Fruit fly (Drosophila melanogaster) whole organism, embryonic: ENCODE data around the gene PPP4R2r.

ENCODE experiments used
- CG11560 ChIP-seq: fragments of 200-800 bp; sonication (Bioruptor generic); IDR thresholded peaks from 3 replicates; pipeline ENCODE4 v1.3.6; 2022; ENCODE audit warnings: missing biosample characterization, missing genetic modification characterization
- CG12659 ChIP-seq: fragments of 200-800 bp; sonication (Bioruptor generic); optimal IDR thresholded peaks from 3 replicates; lab custom pipeline; 2017; ENCODE audit warnings: mild to moderate bottlenecking, missing biosample characterization, missing genetic modification reagents, missing genetic modification characterization
- CG13624 ChIP-seq: fragments of 200-800 bp; sonication (Bioruptor generic); optimal IDR thresholded peaks from 2 replicates; lab custom pipeline; 2016; ENCODE audit warnings: missing biosample characterization, missing genetic modification characterization
- CG1603 ChIP-seq: fragments of 200-800 bp; sonication (Bioruptor generic); optimal IDR thresholded peaks from 2 replicates; lab custom pipeline; 2019; ENCODE audit warnings: missing biosample characterization, mild to moderate bottlenecking, missing genetic modification characterization, moderate library complexity
- CG16813 ChIP-seq: fragments of 200-800 bp; sonication (Bioruptor generic); IDR thresholded peaks from 3 replicates; pipeline ENCODE4 v1.3.6; 2022; ENCODE audit warnings: missing biosample characterization, missing genetic modification characterization; ENCODE audit not compliant: partially characterized antibody
- CG17912 ChIP-seq: fragments of 200-800 bp; sonication (Bioruptor generic); optimal IDR thresholded peaks from 2 replicates; lab custom pipeline; 2018; ENCODE audit warnings: missing biosample characterization, mild to moderate bottlenecking, missing genetic modification characterization
- CG2116 ChIP-seq: fragments of 200-800 bp; sonication (Bioruptor generic); optimal IDR thresholded peaks from 3 replicates; lab custom pipeline; 2018; ENCODE audit warnings: missing biosample characterization, mild to moderate bottlenecking, missing genetic modification characterization
- CG2120 ChIP-seq: fragments of 200-800 bp; sonication (Bioruptor generic); optimal IDR thresholded peaks from 3 replicates; lab custom pipeline; 2016; ENCODE audit warnings: missing biosample characterization, missing genetic modification characterization
- CG2678 ChIP-seq: fragments of 200-800 bp; sonication (Bioruptor generic); optimal IDR thresholded peaks from 3 replicates; lab custom pipeline; 2019; ENCODE audit warnings: missing biosample characterization, mild to moderate bottlenecking, missing genetic modification characterization, moderate library complexity
- CG2712 ChIP-seq: fragments of 200-800 bp; optimal IDR thresholded peaks from 3 replicates; lab custom pipeline; 2019; ENCODE audit warnings: missing biosample characterization, mild to moderate bottlenecking, missing genetic modification characterization, moderate library complexity
- CG32772 ChIP-seq: fragments of 200-800 bp; sonication (Bioruptor generic); IDR thresholded peaks from 2 replicates; pipeline ENCODE4 v1.3.6; 2022; ENCODE audit warnings: missing biosample characterization, missing genetic modification characterization
- CG34422 ChIP-seq: fragments of 200-800 bp; sonication (Bioruptor generic); IDR thresholded peaks from 3 replicates; pipeline ENCODE4 v1.3.6; 2022; ENCODE audit warnings: missing biosample characterization, missing genetic modification characterization
- CG6654 ChIP-seq: fragments of 200-800 bp; sonication (Bioruptor generic); optimal IDR thresholded peaks from 2 replicates; lab custom pipeline; 2017; ENCODE audit warnings: missing biosample characterization, mild to moderate bottlenecking, missing genetic modification characterization
- CG6791 ChIP-seq: fragments of 200-800 bp; sonication (Bioruptor generic); IDR thresholded peaks from 3 replicates; pipeline ENCODE4 v1.3.6; 2022; ENCODE audit warnings: missing biosample characterization, missing genetic modification characterization; ENCODE audit not compliant: partially characterized antibody
- CG8290 ChIP-seq, 3 experiments: fragments of 200-800 bp; sonication (Bioruptor generic); optimal IDR thresholded peaks; 2 replicates each; lab custom pipeline; 2016 to 2019; ENCODE audit warnings: missing biosample characterization in 3 of 3, missing genetic modification characterization in 3 of 3, mild to moderate bottlenecking in 2 of 3, moderate library complexity in 1 of 3
- CG9932 ChIP-seq: fragments of 200-800 bp; sonication (Bioruptor generic); IDR thresholded peaks from 2 replicates; pipeline ENCODE4 v1.3.6; 2022; ENCODE audit warnings: missing biosample characterization, missing genetic modification characterization
- Doc3 ChIP-seq: fragments of 200-800 bp; sonication (Bioruptor generic); IDR thresholded peaks from 3 replicates; pipeline ENCODE4 v1.3.6; 2022; ENCODE audit warnings: missing biosample characterization, missing genetic modification characterization; ENCODE audit not compliant: partially characterized antibody
- Dp ChIP-seq: fragments of 200-800 bp; sonication (Bioruptor generic); optimal IDR thresholded peaks from 2 replicates; lab custom pipeline; 2018; ENCODE audit warnings: missing biosample characterization, mild to moderate bottlenecking, missing genetic modification characterization, moderate library complexity
- Dref ChIP-seq: fragments of 200-800 bp; sonication (Bioruptor generic); IDR thresholded peaks from 2 replicates; pipeline ENCODE4 v1.3.6; 2022; ENCODE audit warnings: missing biosample characterization, missing genetic modification characterization
- Ets65A ChIP-seq: fragments of 200-800 bp; sonication (Bioruptor generic); peaks from one replicate; lab custom pipeline; 2016; ENCODE audit warnings: missing biosample characterization, missing genetic modification characterization
- HLH3B ChIP-seq: fragments of 200-800 bp; sonication (Bioruptor generic); IDR thresholded peaks from 2 replicates; pipeline ENCODE4 v1.3.6; 2022; ENCODE audit warnings: missing biosample characterization, missing genetic modification characterization
- MBD-R2 ChIP-seq: fragments of 200-800 bp; sonication (Bioruptor generic); IDR thresholded peaks from 2 replicates; pipeline ENCODE4 v1.3.6; 2022; ENCODE audit warnings: missing biosample characterization, missing genetic modification characterization
- NC2β ChIP-seq: fragments of 200-800 bp; sonication (Bioruptor generic); optimal IDR thresholded peaks from 2 replicates; lab custom pipeline; 2016; ENCODE audit warnings: missing biosample characterization, missing genetic modification characterization
- Nf-YC ChIP-seq: fragments of 200-800 bp; optimal IDR thresholded peaks from 3 replicates; lab custom pipeline; 2019; ENCODE audit warnings: missing biosample characterization, mild to moderate bottlenecking, missing genetic modification characterization, moderate library complexity
- Pdp1 ChIP-seq, 2 experiments: fragments of 200-800 bp; sonication (Bioruptor generic); optimal IDR thresholded peaks; 3 replicates each; lab custom pipeline; 2016; ENCODE audit warnings: missing biosample characterization in 2 of 2, missing genetic modification characterization in 2 of 2, mild to moderate bottlenecking in 1 of 2, moderate library complexity in 1 of 2
- Scr ChIP-seq: fragments of 200-800 bp; sonication (Bioruptor generic); IDR thresholded peaks from 2 replicates; pipeline ENCODE4 v1.3.6; 2022; ENCODE audit warnings: missing biosample characterization, missing genetic modification characterization; ENCODE audit not compliant: partially characterized antibody
- Sin3A ChIP-seq: fragments of >200 bp; optimal IDR thresholded peaks from 2 replicates; lab custom pipeline; 2018
- Sry-δ ChIP-seq: fragments of 200-800 bp; sonication (Bioruptor generic); optimal IDR thresholded peaks from 2 replicates; lab custom pipeline; 2016; ENCODE audit warnings: missing biosample characterization, missing genetic modification characterization
- Trl ChIP-seq, 3 experiments: fragments of >200 bp in 2 of 3; fragments of 200-800 bp in 1 of 3; sonication (Bioruptor generic) in 1 of 3; optimal IDR thresholded peaks; 2 replicates in 1 of 3; 3 replicates in 2 of 3; lab custom pipeline; 2016 to 2017; ENCODE audit warnings: missing biosample characterization in 1 of 3, missing genetic modification characterization in 1 of 3
- bbx ChIP-seq: fragments of 200-800 bp; sonication (Bioruptor generic); IDR thresholded peaks from 2 replicates; pipeline ENCODE4 v1.3.6; 2022; ENCODE audit warnings: missing biosample characterization, missing genetic modification characterization; ENCODE audit not compliant: partially characterized antibody
- br ChIP-seq: fragments of >200 bp; optimal IDR thresholded peaks from 2 replicates; lab custom pipeline; 2017
- ci ChIP-seq: fragments of 200-800 bp; sonication (Bioruptor generic); IDR thresholded peaks from 3 replicates; pipeline ENCODE4 v1.3.6; 2022; ENCODE audit warnings: missing biosample characterization, missing genetic modification characterization
- danr ChIP-seq: fragments of 200-800 bp; sonication (Bioruptor generic); IDR thresholded peaks from 2 replicates; pipeline ENCODE4 v1.3.6; 2022; ENCODE audit warnings: missing biosample characterization, missing genetic modification characterization
- disco-r ChIP-seq: fragments of 200-800 bp; sonication (Bioruptor generic); optimal IDR thresholded peaks from 2 replicates; lab custom pipeline; 2016; ENCODE audit warnings: missing biosample characterization, missing genetic modification characterization
- dysf ChIP-seq: fragments of 200-800 bp; sonication (Bioruptor generic); IDR thresholded peaks from 3 replicates; pipeline ENCODE4 v1.3.6; 2022; ENCODE audit warnings: missing biosample characterization, missing genetic modification characterization
- insv ChIP-seq, 2 experiments: fragments of 200-800 bp; sonication (Bioruptor generic); optimal IDR thresholded peaks; 3 replicates each; lab custom pipeline; 2016 to 2018; ENCODE audit warnings: missing biosample characterization in 2 of 2, missing genetic modification characterization in 2 of 2
- kay ChIP-seq: fragments of 200-800 bp; sonication (Bioruptor generic); optimal IDR thresholded peaks from 2 replicates; lab custom pipeline; 2016; ENCODE audit warnings: missing biosample characterization, missing genetic modification characterization
- lilli ChIP-seq: fragments of 200-800 bp; sonication (Bioruptor generic); optimal IDR thresholded peaks from 3 replicates; lab custom pipeline; 2016; ENCODE audit warnings: missing biosample characterization, missing genetic modification characterization
- mirr ChIP-seq: fragments of 200-800 bp; sonication (Bioruptor generic); optimal IDR thresholded peaks from 3 replicates; lab custom pipeline; 2018; ENCODE audit warnings: missing biosample characterization, mild to moderate bottlenecking, missing genetic modification characterization
- nmo ChIP-seq: fragments of 200-800 bp; sonication (Bioruptor generic); optimal IDR thresholded peaks from 2 replicates; lab custom pipeline; 2018; ENCODE audit warnings: missing biosample characterization, mild to moderate bottlenecking, missing genetic modification characterization, moderate library complexity
- nom ChIP-seq: fragments of 200-800 bp; sonication (Bioruptor generic); optimal IDR thresholded peaks from 2 replicates; lab custom pipeline; 2017; ENCODE audit warnings: missing biosample characterization, missing genetic modification characterization, mild to moderate bottlenecking, moderate library complexity, missing genetic modification reagents
- onecut ChIP-seq: fragments of 200-800 bp; sonication (Bioruptor generic); IDR thresholded peaks from 2 replicates; pipeline ENCODE4 v1.3.6; 2022; ENCODE audit warnings: missing biosample characterization, missing genetic modification characterization
- pho ChIP-seq: fragments of 200-800 bp; sonication (Bioruptor generic); optimal IDR thresholded peaks from 2 replicates; lab custom pipeline; 2016; ENCODE audit warnings: missing biosample characterization, missing genetic modification characterization
- phol ChIP-seq: fragments of 200-800 bp; sonication (Bioruptor generic); optimal IDR thresholded peaks from 3 replicates; lab custom pipeline; 2018; ENCODE audit warnings: missing biosample characterization, mild to moderate bottlenecking, missing genetic modification characterization, moderate library complexity
- sens ChIP-seq: fragments of 200-800 bp; sonication (Bioruptor generic); peaks from one replicate; lab custom pipeline; 2016; ENCODE audit warnings: missing biosample characterization, missing genetic modification characterization
- slp2 ChIP-seq: fragments of 200-800 bp; sonication (Bioruptor generic); optimal IDR thresholded peaks from 2 replicates; lab custom pipeline; 2016; ENCODE audit warnings: missing biosample characterization, missing genetic modification characterization
- tin ChIP-seq: fragments of 200-800 bp; sonication (Bioruptor generic); optimal IDR thresholded peaks from 3 replicates; lab custom pipeline; 2016; ENCODE audit warnings: missing biosample characterization, missing genetic modification characterization
- trem ChIP-seq: fragments of 200-800 bp; optimal IDR thresholded peaks from 3 replicates; lab custom pipeline; 2019; ENCODE audit warnings: missing biosample characterization, mild to moderate bottlenecking, missing genetic modification characterization, moderate library complexity

PPP4R2r gene

DNA sequence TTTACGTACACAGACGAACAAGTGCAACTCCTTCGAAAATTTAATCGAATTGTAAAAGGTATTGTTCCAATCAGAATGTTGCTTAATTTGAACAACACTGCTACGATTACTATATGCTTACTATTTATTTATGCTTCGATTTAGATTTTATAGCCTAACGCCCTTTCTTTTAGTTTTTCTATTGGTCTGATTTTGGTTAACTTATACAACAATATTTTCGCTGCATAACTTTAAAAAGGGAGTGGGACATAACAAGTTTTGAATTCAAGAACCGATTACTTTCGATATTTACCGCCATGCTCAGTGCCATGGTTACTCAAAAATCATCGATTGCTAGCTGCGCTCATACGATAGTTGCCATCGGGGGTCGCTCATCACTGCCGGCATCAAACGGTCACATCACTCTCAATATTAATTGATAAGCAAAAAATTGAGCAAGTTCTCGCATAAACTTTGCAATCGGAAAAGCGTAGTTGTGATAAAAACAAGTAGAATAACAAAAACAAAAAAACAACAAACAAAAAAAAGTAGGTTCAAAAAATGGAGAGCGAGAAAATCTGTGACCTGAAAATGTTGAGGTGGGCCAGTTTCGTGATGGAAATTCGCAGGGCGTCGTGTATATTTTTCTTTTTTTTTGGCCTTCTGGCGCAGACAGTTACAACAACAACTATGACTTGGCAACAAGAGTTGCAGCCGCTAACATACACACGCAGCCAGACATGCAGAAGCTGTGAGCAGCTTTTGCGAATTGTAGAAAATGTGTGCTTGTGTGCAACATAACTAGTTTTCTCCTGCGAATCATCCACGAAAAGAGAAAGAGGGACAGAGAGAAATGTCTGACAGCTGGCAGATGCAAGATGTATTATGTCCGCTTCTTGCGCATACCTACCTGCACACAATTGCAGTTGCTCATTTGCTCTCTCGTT lies at the start of gene PPP4R2r, which contains the start of gene CG2887:
PPP4R2r (plus strand) TSS at position 396 of the 926 bp plus-strand sequence.
CG2887 (minus strand) TSS at position 51 of the 926 bp plus-strand sequence.
- TF ChIP-seq CG8290 (GFP tag; optimal IDR thresholded peaks at IDR 0.05; lab: Kevin White, UChicago) (no peak), CG8290 (tag; optimal IDR thresholded peaks at IDR 0.05; lab: Kevin White, UChicago) (peak in 1 of 2 experiments; percentile 61), Sin3A (lab: Kevin White, UChicago) (peak; percentile 44), CG34422 (GFP tag; lab: Robert Waterston, UW) (peak; percentile 58; the same call in 1 of the 3 replicates), nom (peak; percentile 27), CG13624 (peak; percentile 26), tin (GFP tag; lab: Kevin White, UChicago) (no peak), danr (GFP tag; lab: Robert Waterston, UW) (no peak), insv (GFP tag; optimal IDR thresholded peaks at IDR 0.05; lab: Kevin White, UChicago) (peak in 1 of 2 experiments; percentile 88), Doc3 (peak; percentile 82), CG17912 (no peak), Sry-δ (GFP tag; lab: Kevin White, UChicago) (peak; percentile 96), mirr (GFP tag; lab: Kevin White, UChicago) (no peak), bbx (GFP tag; lab: Robert Waterston, UW) (peak; percentile 94), lilli (GFP tag; lab: Kevin White, UChicago) (peak; percentile 6), NC2β (GFP tag; lab: Kevin White, UChicago) (no peak), CG16813 (GFP tag; lab: Robert Waterston, UW) (peak; percentile 91), slp2 (GFP tag; lab: Kevin White, UChicago) (no peak), Ets65A (no peak), MBD-R2 (peak; percentile 69; the same call in 1 of the 2 replicates), HLH3B (GFP tag; lab: Robert Waterston, UW) (no peak), CG2120 (GFP tag; lab: Kevin White, UChicago) (peak; percentile 54), ci (GFP tag; lab: Robert Waterston, UW) (0 out of 3 replicates have a peak, but pooled peaks have one; percentile 6), Scr (GFP tag; lab: Robert Waterston, UW) (peak; percentile 86), CG2116 (GFP tag; lab: Kevin White, UChicago) (peak; percentile 95), CG6791 (GFP tag; lab: Robert Waterston, UW) (peak; percentile 94), Dp (GFP tag; lab: Kevin White, UChicago) (peak; percentile 96), dysf (GFP tag; lab: Robert Waterston, UW) (no peak), Trl (optimal IDR thresholded peaks at IDR 0.05; lab: Kevin White, UChicago) (peak; percentile 3 to 26), Trl (GFP tag; optimal IDR thresholded peaks at IDR 0.05; lab: Kevin White, UChicago) (no peak), disco-r (no peak), CG2678 (no peak), CG12659 (GFP tag; lab: Kevin White, UChicago) (peak; percentile 59), CG6654 (GFP tag; lab: Kevin White, UChicago) (no peak), phol (tag; lab: Kevin White, UChicago) (peak; percentile 35), kay (no peak), CG11560 (tag; lab: Robert Waterston, UW) (peak; percentile 30; the same call in 1 of the 3 replicates), br (lab: Kevin White, UChicago) (no peak), trem (peak; percentile 80), onecut (GFP tag; lab: Robert Waterston, UW) (0 out of 2 replicates have a peak, but pooled peaks have one; percentile 8), CG9932 (GFP tag; lab: Robert Waterston, UW) (peak; percentile 38; the same call in 1 of the 2 replicates), sens (peak; percentile 66), Pdp1 (GFP tag; optimal IDR thresholded peaks at IDR 0.05; lab: Kevin White, UChicago) (peak in 1 of 2 experiments; percentile 38), pho (GFP tag; lab: Kevin White, UChicago) (peak; percentile 19), Dref (GFP tag; lab: Robert Waterston, UW) (peak; percentile 99), nmo (GFP tag; lab: Kevin White, UChicago) (peak; percentile 34), CG2712 (tag; lab: Kevin White, UChicago) (peak; percentile 39), CG1603 (tag; lab: Kevin White, UChicago) (peak; percentile 74), CG32772 (GFP tag; lab: Robert Waterston, UW) (no peak), Nf-YC (peak; percentile 18)
